Comparison of ENCODE assay signal across 2 worm cellular contexts in genomic region chrV:1317869-1318354, ce11.
TF ChIP-seq lines count a peak whose summit lies in the region.

Gene F16B3.3, minus strand, starts transcription at chrV:1317919.

TF ChIP-seq in whole organism, late embryonic, 69 proteins besides CTCF, POLR2A, EP300 and RAD21:
- TF ChIP-seq unc-42 (tag; optimal IDR thresholded peaks at IDR 0.05; lab: Kevin White, UChicago) (peak; percentile 58), ceh-19 (GFP tag; optimal IDR thresholded peaks at IDR 0.05; lab: Kevin White, UChicago) (no peak), ceh-22 (tag; optimal IDR thresholded peaks at IDR 0.05; lab: Kevin White, UChicago) (no peak)

TF ChIP-seq in whole organism, mixed stage, embryonic, 35 proteins besides CTCF, POLR2A, EP300 and RAD21:
- TF ChIP-seq mep-1 (tag; optimal IDR thresholded peaks at IDR 0.05; lab: Kevin White, UChicago) (no peak), ces-1 (GFP tag; optimal IDR thresholded peaks at IDR 0.05; lab: Kevin White, UChicago) (peak; percentile 76)
